Worm (Caenorhabditis elegans) whole organism, late embryonic: ENCODE measurements around the gene F46E10.18.

Experiments used
- C08G9.2 ChIP-seq: sonication (generic microtip); optimal IDR thresholded peaks from 2 replicates; lab custom pipeline; 2016; ENCODE audit warnings: mild to moderate bottlenecking, missing genetic modification characterization, moderate library complexity, missing compliant biosample characterization
- F13H6.1 ChIP-seq: sonication (generic microtip); optimal IDR thresholded peaks from 2 replicates; lab custom pipeline; 2016; ENCODE audit warnings: missing genetic modification characterization, missing compliant biosample characterization
- K09A11.1 ChIP-seq: sonication (generic microtip); optimal IDR thresholded peaks from 2 replicates; lab custom pipeline; 2017; ENCODE audit warnings: antibody characterized with exemption, mild to moderate bottlenecking, missing genetic modification characterization, missing compliant biosample characterization; ENCODE audit not compliant: insufficient read depth
- Y22D7AL.16 ChIP-seq: sonication (generic microtip); optimal IDR thresholded peaks from 2 replicates; lab custom pipeline; 2016; ENCODE audit warnings: missing genetic modification characterization, missing compliant biosample characterization
- ahr-1 ChIP-seq: sonication (generic microtip); optimal IDR thresholded peaks from 2 replicates; lab custom pipeline; 2016; ENCODE audit warnings: missing genetic modification characterization, missing compliant biosample characterization
- ceh-14 ChIP-seq: sonication (generic microtip); optimal IDR thresholded peaks from 2 replicates; lab custom pipeline; 2016; ENCODE audit warnings: missing genotype, missing genetic modification characterization, missing compliant biosample characterization
- ceh-18 ChIP-seq: sonication (generic microtip); optimal IDR thresholded peaks from 2 replicates; lab custom pipeline; 2016; ENCODE audit warnings: missing genetic modification characterization, missing compliant biosample characterization
- ceh-2 ChIP-seq: sonication (generic microtip); optimal IDR thresholded peaks from 2 replicates; lab custom pipeline; 2016; ENCODE audit warnings: missing genotype, missing genetic modification characterization, missing compliant biosample characterization
- ceh-30 ChIP-seq: fragments of 150-350 bp; optimal IDR thresholded peaks from 2 replicates; lab custom pipeline; 2014; ENCODE audit warnings: missing biosample characterization, missing genetic modification characterization
- ceh-31 ChIP-seq: sonication (generic microtip); optimal IDR thresholded peaks from 2 replicates; lab custom pipeline; 2016; ENCODE audit warnings: missing genetic modification characterization, missing compliant biosample characterization
- ceh-34 ChIP-seq: sonication (generic microtip); optimal IDR thresholded peaks from 2 replicates; lab custom pipeline; 2016; ENCODE audit warnings: mild to moderate bottlenecking, missing genetic modification characterization, missing compliant biosample characterization
- ceh-48 ChIP-seq: sonication (generic microtip); optimal IDR thresholded peaks from 2 replicates; lab custom pipeline; 2016; ENCODE audit warnings: missing genetic modification characterization, inconsistent platforms, missing compliant biosample characterization
- che-1 ChIP-seq: sonication (generic microtip); optimal IDR thresholded peaks from 2 replicates; lab custom pipeline; 2016; ENCODE audit warnings: mild to moderate bottlenecking, missing genetic modification characterization, missing compliant biosample characterization
- dmd-4 ChIP-seq: sonication (generic microtip); optimal IDR thresholded peaks from 2 replicates; lab custom pipeline; 2016; ENCODE audit warnings: borderline replicate concordance, missing genetic modification characterization, missing compliant biosample characterization
- dve-1 ChIP-seq: sonication (generic microtip); optimal IDR thresholded peaks from 2 replicates; lab custom pipeline; 2017; ENCODE audit warnings: antibody characterized with exemption, mild to moderate bottlenecking, missing genetic modification characterization, missing compliant biosample characterization
- elt-2 ChIP-seq: sonication (generic microtip); optimal IDR thresholded peaks from 2 replicates; lab custom pipeline; 2016; ENCODE audit warnings: missing genetic modification reagents, missing genetic modification characterization, missing compliant biosample characterization
- elt-4 ChIP-seq: sonication (generic microtip); optimal IDR thresholded peaks from 2 replicates; lab custom pipeline; 2016; ENCODE audit warnings: missing genetic modification characterization, missing compliant biosample characterization
- fax-1 ChIP-seq: sonication (generic microtip); optimal IDR thresholded peaks from 2 replicates; lab custom pipeline; 2016; ENCODE audit warnings: missing genotype, missing genetic modification characterization, missing compliant biosample characterization
- fkh-6 ChIP-seq: sonication (generic microtip); optimal IDR thresholded peaks from 2 replicates; lab custom pipeline; 2016; ENCODE audit warnings: missing genetic modification characterization, missing compliant biosample characterization
- hlh-13 ChIP-seq: fragments of 200-800 bp; sonication (Bioruptor generic); optimal IDR thresholded peaks from 2 replicates; lab custom pipeline; 2018; ENCODE audit warnings: mild to moderate bottlenecking, missing genetic modification characterization, missing compliant biosample characterization
- madf-2 ChIP-seq: sonication (generic microtip); optimal IDR thresholded peaks from 2 replicates; lab custom pipeline; 2017; ENCODE audit warnings: missing genetic modification characterization, missing compliant biosample characterization
- mec-3 ChIP-seq: sonication (generic microtip); optimal IDR thresholded peaks from 2 replicates; lab custom pipeline; 2016; ENCODE audit warnings: borderline replicate concordance, missing genetic modification characterization, missing compliant biosample characterization
- nfya-1 ChIP-seq: sonication (generic microtip); optimal IDR thresholded peaks from 2 replicates; lab custom pipeline; 2017; ENCODE audit warnings: missing genetic modification characterization, mild to moderate bottlenecking, missing compliant biosample characterization, antibody characterized with exemption, moderate library complexity
- nhr-11 ChIP-seq: fragments of 150-350 bp; optimal IDR thresholded peaks from 2 replicates; lab custom pipeline; 2014; ENCODE audit warnings: missing biosample characterization, missing genetic modification characterization
- pag-3 ChIP-seq: sonication (generic microtip); optimal IDR thresholded peaks from 2 replicates; lab custom pipeline; 2016; ENCODE audit warnings: missing compliant biosample characterization, missing genetic modification characterization, borderline replicate concordance
- pha-2 ChIP-seq: sonication (generic microtip); optimal IDR thresholded peaks from 2 replicates; lab custom pipeline; 2017; ENCODE audit warnings: mild to moderate bottlenecking, missing genetic modification characterization, missing compliant biosample characterization
- pha-4 ChIP-seq: fragments of 150-350 bp; optimal IDR thresholded peaks from 2 replicates; lab custom pipeline; 2018; ENCODE audit warnings: missing biosample characterization, missing genetic modification reagents, missing genetic modification characterization
- pqm-1 ChIP-seq: sonication (generic microtip); optimal IDR thresholded peaks from 2 replicates; lab custom pipeline; 2016; ENCODE audit warnings: missing genetic modification characterization, missing compliant biosample characterization
- ref-2 ChIP-seq: sonication (generic microtip); optimal IDR thresholded peaks from 2 replicates; lab custom pipeline; 2016; ENCODE audit warnings: missing genetic modification characterization, missing compliant biosample characterization
- sox-2 ChIP-seq: fragments of 200-800 bp; sonication (Bioruptor generic); IDR thresholded peaks from 2 replicates; pipeline ENCODE4 v1.3.6; 2022; ENCODE audit warnings: missing genetic modification reagents, missing genetic modification characterization, missing compliant biosample characterization
- sox-4 ChIP-seq: sonication (generic microtip); optimal IDR thresholded peaks from 2 replicates; lab custom pipeline; 2017; ENCODE audit warnings: mild to moderate bottlenecking, missing genetic modification characterization, inconsistent platforms, missing compliant biosample characterization
- tbx-2 ChIP-seq: sonication (generic microtip); optimal IDR thresholded peaks from 2 replicates; lab custom pipeline; 2016; ENCODE audit warnings: missing genetic modification characterization, missing compliant biosample characterization
- unc-3 ChIP-seq, 2 experiments: fragments of 200-800 bp in 1 of 2; sonication (Bioruptor generic) in 1 of 2; sonication (generic microtip) in 1 of 2; conservative IDR thresholded peaks in 1 of 2; optimal IDR thresholded peaks in 1 of 2; 2 replicates each; pipeline versions ENCODE4 v1.3.6 to Lab custom; 2016 to 2022; ENCODE audit warnings: missing compliant biosample characterization in 2 of 2, missing genetic modification characterization in 2 of 2, missing genetic modification reagents in 1 of 2
- unc-42 ChIP-seq: sonication (generic microtip); optimal IDR thresholded peaks from 2 replicates; lab custom pipeline; 2016; ENCODE audit warnings: missing genotype, missing genetic modification characterization, missing compliant biosample characterization
- unc-86 ChIP-seq: sonication (generic microtip); optimal IDR thresholded peaks from 2 replicates; lab custom pipeline; 2016; ENCODE audit warnings: missing genetic modification characterization, missing compliant biosample characterization
- ztf-16 ChIP-seq: sonication (generic microtip); optimal IDR thresholded peaks from 2 replicates; lab custom pipeline; 2017; ENCODE audit warnings: missing genetic modification characterization, missing compliant biosample characterization

The F46E10.18 gene

DNA sequence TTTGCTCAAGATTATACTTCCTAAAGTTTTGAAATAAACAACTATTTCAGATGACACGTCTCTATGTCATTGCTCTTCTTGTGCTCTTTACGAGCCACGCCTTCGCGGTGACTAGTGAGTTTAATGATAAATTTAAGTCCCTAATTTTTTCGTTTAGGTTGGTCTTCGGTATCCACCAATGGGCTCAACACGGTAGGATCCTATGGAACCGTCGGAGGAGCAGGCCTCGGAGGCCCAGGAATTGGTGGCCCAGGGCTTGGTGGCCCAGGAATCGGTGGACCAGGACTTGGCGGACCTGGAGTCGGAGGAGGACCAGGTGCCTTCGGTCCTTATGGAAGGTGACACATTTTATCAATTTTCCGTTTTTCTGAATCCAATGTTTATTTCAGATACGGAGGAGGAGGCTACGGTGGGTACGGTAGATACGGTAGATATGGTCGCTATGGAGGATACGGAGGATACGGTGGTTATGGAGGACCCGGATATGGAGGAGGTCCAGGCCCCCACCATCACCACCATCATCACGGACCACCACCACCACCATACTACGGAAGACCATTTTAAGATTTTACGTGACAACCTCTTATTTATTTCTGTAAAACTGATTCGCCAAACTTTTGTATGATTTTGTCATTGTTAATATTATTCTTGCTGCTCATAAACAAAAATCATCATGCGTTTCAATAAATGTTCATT lies at the start of gene F46E10.18, which contains the start of gene F46E10.2:
F46E10.18 (plus strand) TSS at position 646 of the 696 bp plus-strand sequence.
F46E10.2 (plus strand) TSS at position 51 of the 696 bp plus-strand sequence.
- TF ChIP-seq unc-3 (GFP tag; conservative IDR thresholded peaks at IDR 0.05; lab: Robert Waterston, UW), result no peak
- TF ChIP-seq unc-3 (tag; optimal IDR thresholded peaks at IDR 0.05; lab: Kevin White, UChicago), result no peak
- no peak for TF ChIP-seq Y22D7AL.16 (tag; lab: Kevin White, UChicago)
- TF ChIP-seq fkh-6, result no peak
- TF ChIP-seq K09A11.1 (tag; lab: Kevin White, UChicago), result no peak
- TF ChIP-seq mec-3 (tag; lab: Kevin White, UChicago), result no peak
- no peak for TF ChIP-seq C08G9.2 (tag; lab: Kevin White, UChicago)
- TF ChIP-seq tbx-2 (tag; lab: Kevin White, UChicago), result no peak
- TF ChIP-seq madf-2 (tag; lab: Kevin White, UChicago), result no peak
- no peak for TF ChIP-seq ceh-18 (tag; lab: Kevin White, UChicago)
- no peak for TF ChIP-seq sox-2 (GFP tag; lab: Robert Waterston, UW)
- no peak for TF ChIP-seq ahr-1 (tag; lab: Kevin White, UChicago)
- no peak for TF ChIP-seq unc-86 (tag; lab: Kevin White, UChicago)
- no peak for TF ChIP-seq pha-4
- no peak for TF ChIP-seq ceh-48
- no peak for TF ChIP-seq ceh-30 (tag; lab: Kevin White, UChicago)
- no peak for TF ChIP-seq nhr-11 (tag; lab: Kevin White, UChicago)
- no peak for TF ChIP-seq ceh-2 (tag; lab: Kevin White, UChicago)
- TF ChIP-seq ceh-14 (tag; lab: Kevin White, UChicago), result no peak

DNA sequence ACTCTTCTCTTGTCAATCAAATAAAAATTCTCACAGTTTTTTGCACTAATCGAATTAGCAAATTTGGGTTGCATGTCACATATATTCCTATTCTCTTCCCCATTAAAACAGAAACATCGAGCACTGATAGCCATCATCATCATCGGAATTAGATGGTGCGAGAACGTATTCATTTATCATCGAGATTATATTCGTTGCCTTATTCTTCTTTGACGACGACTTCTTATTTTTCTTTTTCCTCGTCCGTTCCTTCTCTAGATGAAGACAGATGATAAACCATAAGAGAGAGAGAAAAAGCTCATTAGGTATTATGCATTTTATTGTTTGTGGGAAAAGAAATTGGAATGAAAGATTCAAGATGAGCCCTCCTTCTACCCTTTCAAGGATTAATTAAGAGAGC lies 49.6 kb upstream of the F46E10.18 start:
- TF ChIP-seq dmd-4, result no peak
- no peak for TF ChIP-seq sox-2 (GFP tag; lab: Robert Waterston, UW)
- TF ChIP-seq fax-1 (tag; lab: Kevin White, UChicago), result no peak
- no peak for TF ChIP-seq dve-1
- TF ChIP-seq elt-2, result no peak
- no peak for TF ChIP-seq sox-4 (tag; lab: Kevin White, UChicago)
- no peak for TF ChIP-seq F13H6.1
- no peak for TF ChIP-seq unc-3 (GFP tag; conservative IDR thresholded peaks at IDR 0.05; lab: Robert Waterston, UW)
- TF ChIP-seq unc-3 (tag; optimal IDR thresholded peaks at IDR 0.05; lab: Kevin White, UChicago), result no peak
- TF ChIP-seq ceh-34 (tag; lab: Kevin White, UChicago), result no peak
- no peak for TF ChIP-seq pqm-1 (tag; lab: Kevin White, UChicago)
- no peak for TF ChIP-seq ceh-14 (tag; lab: Kevin White, UChicago)
- TF ChIP-seq pag-3 (tag; lab: Kevin White, UChicago), result no peak
- no peak for TF ChIP-seq ref-2 (tag; lab: Kevin White, UChicago)

DNA sequence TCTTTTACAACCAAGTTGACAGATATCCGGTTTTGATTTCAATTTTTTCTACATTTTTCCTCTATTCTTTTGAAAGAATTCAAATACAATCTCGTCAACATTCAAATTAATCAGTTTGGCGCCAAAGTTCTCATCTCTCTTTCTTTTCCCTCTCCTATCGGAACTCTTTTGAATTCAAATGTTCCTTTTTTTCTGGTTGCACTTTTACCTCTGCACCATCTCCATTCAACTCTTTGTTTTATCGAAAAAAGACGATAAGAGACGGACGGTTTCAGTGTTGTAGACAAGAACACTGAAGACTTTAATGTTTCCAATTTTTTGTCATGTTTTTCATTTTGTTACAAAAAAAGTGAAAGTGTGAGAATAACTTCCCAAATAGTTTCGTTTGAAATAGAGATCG lies 44.8 kb upstream of the F46E10.18 start:
- TF ChIP-seq madf-2 (tag; lab: Kevin White, UChicago) (no peak), ceh-30 (tag; lab: Kevin White, UChicago) (no peak), hlh-13 (GFP tag; lab: Kevin White, UChicago) (no peak)

DNA sequence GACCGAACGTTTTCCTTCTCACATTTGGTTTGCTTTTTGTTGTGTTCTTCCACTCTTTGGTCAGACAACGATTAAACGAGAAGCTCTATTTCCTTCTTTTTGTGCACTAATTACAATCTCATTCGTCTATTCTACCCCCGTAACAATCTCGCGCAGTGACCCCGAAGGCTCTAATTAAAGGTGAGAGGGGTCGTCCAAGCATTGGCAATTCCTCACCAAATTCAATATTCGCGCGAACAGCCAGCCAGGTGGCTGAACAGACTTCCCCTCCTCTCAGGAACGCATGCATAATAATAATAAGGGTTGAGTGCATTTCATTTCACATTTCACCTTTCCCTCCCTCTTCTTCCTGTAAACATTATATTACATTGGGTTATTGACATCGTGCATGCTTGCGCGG lies 35.7 kb upstream of the F46E10.18 start:
- TF ChIP-seq ceh-31 (tag; lab: Kevin White, UChicago), result peak; percentile 62
- TF ChIP-seq pha-2, result no peak
- no peak for TF ChIP-seq madf-2 (tag; lab: Kevin White, UChicago)
- peak; percentile 6 for TF ChIP-seq unc-42
- TF ChIP-seq ztf-16 (tag; lab: Kevin White, UChicago), result no peak
- TF ChIP-seq ref-2 (tag; lab: Kevin White, UChicago), result peak; percentile 14
- no peak for TF ChIP-seq nfya-1 (tag; lab: Kevin White, UChicago)
- TF ChIP-seq pag-3 (tag; lab: Kevin White, UChicago), result no peak
- no peak for TF ChIP-seq unc-3 (GFP tag; conservative IDR thresholded peaks at IDR 0.05; lab: Robert Waterston, UW)
- TF ChIP-seq unc-3 (tag; optimal IDR thresholded peaks at IDR 0.05; lab: Kevin White, UChicago), result no peak
- peak; percentile 45 for TF ChIP-seq tbx-2 (tag; lab: Kevin White, UChicago)
- no peak for TF ChIP-seq elt-4 (tag; lab: Kevin White, UChicago)
- no peak for TF ChIP-seq pqm-1 (tag; lab: Kevin White, UChicago)
- no peak for TF ChIP-seq sox-2 (GFP tag; lab: Robert Waterston, UW)
- TF ChIP-seq ceh-2 (tag; lab: Kevin White, UChicago), result no peak
- no peak for TF ChIP-seq che-1 (tag; lab: Kevin White, UChicago)
